Fruit fly (Drosophila melanogaster): Measurements from ENCODE around the gene EMC2B.

The EMC2B gene

DNA sequence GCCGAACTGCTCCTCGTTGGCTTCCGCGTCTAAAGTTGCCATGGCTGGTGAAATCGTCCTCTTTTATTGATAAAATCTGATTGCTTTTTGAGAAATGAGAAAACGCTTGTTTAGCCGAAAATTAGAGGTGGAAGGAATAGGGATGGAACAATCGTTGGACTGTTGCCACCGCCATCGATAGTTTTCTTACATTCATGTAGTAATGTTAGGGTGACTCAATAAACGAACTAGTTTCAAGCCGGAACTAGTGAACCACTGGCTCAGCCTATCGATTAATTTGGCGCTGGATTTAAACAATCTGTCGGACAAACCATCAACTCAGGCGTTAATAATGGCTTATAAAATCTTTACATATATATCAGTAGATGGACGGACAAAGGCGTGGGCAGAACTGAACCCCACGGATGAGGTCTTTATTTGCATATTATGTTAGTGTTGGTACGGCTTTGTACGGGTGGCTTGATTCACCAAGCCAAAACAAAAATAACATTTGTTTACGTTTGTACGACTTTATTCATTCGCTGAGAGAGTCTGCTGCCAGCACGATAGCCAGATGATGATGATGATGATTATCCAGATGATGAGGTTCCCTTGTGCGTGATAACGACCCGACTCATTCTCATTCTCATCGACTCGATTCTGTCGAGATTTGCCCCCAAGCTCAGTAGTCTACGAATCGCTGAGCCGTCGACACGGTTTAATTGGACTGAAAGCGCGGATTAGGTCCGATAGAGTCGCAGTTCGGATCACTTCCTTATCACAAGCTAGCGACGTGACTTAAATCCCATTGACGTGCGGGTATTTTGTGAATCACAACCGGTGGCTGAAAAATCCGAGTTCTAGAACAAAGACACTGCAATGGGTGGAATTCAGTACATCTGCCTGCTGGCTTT lies 10.8 kb upstream of the EMC2B start, which contains the start of the genes Sf3a1 and Irc (continued):
- TF ChIP-seq oc (tag; optimal IDR thresholded peaks at IDR 0.05): peak; percentile 70
- peak; percentile 57 for TF ChIP-seq mam (GFP tag; optimal IDR thresholded peaks at IDR 0.05)
- TF ChIP-seq CG6689 (GFP tag; IDR thresholded peaks at IDR 0.05): no peak
- TF ChIP-seq hb (GFP tag; IDR thresholded peaks at IDR 0.05; ENCODE audit: partially characterized antibody): peak; percentile 93
- TF ChIP-seq trem (tag; optimal IDR thresholded peaks at IDR 0.05): peak; percentile 75
- TF ChIP-seq gfzf (GFP tag; optimal IDR thresholded peaks at IDR 0.05): peak; percentile 52
- TF ChIP-seq CG14667 (GFP tag; IDR thresholded peaks at IDR 0.05): no peak
- peak; percentile 64 for TF ChIP-seq nom (GFP tag; optimal IDR thresholded peaks at IDR 0.05)
- TF ChIP-seq corto (GFP tag; optimal IDR thresholded peaks at IDR 0.05): no peak
- peak; percentile 100 for TF ChIP-seq CG17568 (GFP tag; optimal IDR thresholded peaks at IDR 0.05)
- TF ChIP-seq ab (GFP tag; optimal IDR thresholded peaks at IDR 0.05): no peak
- peak; percentile 58; the same call in 1 of the 2 replicates for TF ChIP-seq slbo (GFP tag; IDR thresholded peaks at IDR 0.05)
- TF ChIP-seq gro (GFP tag; optimal IDR thresholded peaks at IDR 0.05): peak; percentile 52
- TF ChIP-seq Mes4 (GFP tag; optimal IDR thresholded peaks at IDR 0.05): no peak
- 0 out of 2 replicates have a peak, but pooled peaks have one; percentile 19 for TF ChIP-seq CG17328 (GFP tag; IDR thresholded peaks at IDR 0.05)
- TF ChIP-seq CG7372 (GFP tag; IDR thresholded peaks at IDR 0.05): no peak
- no peak for TF ChIP-seq CG15269 (tag; optimal IDR thresholded peaks at IDR 0.05)
- no peak for TF ChIP-seq CG7928 (GFP tag; optimal IDR thresholded peaks at IDR 0.05)
- TF ChIP-seq p53 (GFP tag; optimal IDR thresholded peaks at IDR 0.05): peak; percentile 53
- no peak for TF ChIP-seq Atf-2 (GFP tag; optimal IDR thresholded peaks at IDR 0.05)
- peak; percentile 25 for TF ChIP-seq ERR (GFP tag; optimal IDR thresholded peaks at IDR 0.05)
- TF ChIP-seq CG1792 (GFP tag; optimal IDR thresholded peaks at IDR 0.05): no peak
- TF ChIP-seq PHDP (tag; optimal IDR thresholded peaks at IDR 0.05): peak; percentile 5
- no peak for TF ChIP-seq fru (optimal IDR thresholded peaks at IDR 0.05)
- no peak for TF ChIP-seq CG1024 (GFP tag; IDR thresholded peaks at IDR 0.05)
- peak; percentile 91 for TF ChIP-seq CG34376 (GFP tag; optimal IDR thresholded peaks at IDR 0.05)
- TF ChIP-seq Bdp1 (GFP tag; optimal IDR thresholded peaks at IDR 0.05): no peak
- TF ChIP-seq Jarid2 (GFP tag; optimal IDR thresholded peaks at IDR 0.05): peak; percentile 33
- TF ChIP-seq CG11560 (tag; IDR thresholded peaks at IDR 0.05): no peak
- TF ChIP-seq Sry-β (GFP tag; optimal IDR thresholded peaks at IDR 0.05): peak; percentile 21
- TF ChIP-seq ATbp (GFP tag; optimal IDR thresholded peaks at IDR 0.05): no peak
- no peak for TF ChIP-seq bsh (GFP tag; optimal IDR thresholded peaks at IDR 0.05)
- peak in 1 of 3 experiments; percentile 68 for TF ChIP-seq Stat92E (GFP tag; optimal IDR thresholded peaks at IDR 0.05)
- no peak for TF ChIP-seq Hmx (GFP tag; optimal IDR thresholded peaks at IDR 0.05)
- no peak for TF ChIP-seq h (optimal IDR thresholded peaks at IDR 0.05)
- TF ChIP-seq ttk (GFP tag; IDR thresholded peaks at IDR 0.05): no peak
- TF ChIP-seq HLHmδ (GFP tag; optimal IDR thresholded peaks at IDR 0.05): no peak
- peak; percentile 73 for TF ChIP-seq YL-1 (GFP tag; optimal IDR thresholded peaks at IDR 0.05)
- no peak for TF ChIP-seq CG3281 (GFP tag; optimal IDR thresholded peaks at IDR 0.05)
- TF ChIP-seq ranshi (GFP tag; IDR thresholded peaks at IDR 0.05): no peak
- TF ChIP-seq phol (tag; optimal IDR thresholded peaks at IDR 0.05): peak; percentile 43
- no peak for TF ChIP-seq CG12299 (tag; optimal IDR thresholded peaks at IDR 0.05)
- TF ChIP-seq Dip2 (GFP tag; IDR thresholded peaks at IDR 0.05): no peak
- no peak for TF ChIP-seq lov (optimal IDR thresholded peaks at IDR 0.05)
- TF ChIP-seq lov (GFP tag; IDR thresholded peaks at IDR 0.05): no peak
- peak; percentile 25 for TF ChIP-seq Camta (GFP tag; optimal IDR thresholded peaks at IDR 0.05)
- no peak for TF ChIP-seq CG18619 (GFP tag; optimal IDR thresholded peaks at IDR 0.05)
- TF ChIP-seq yki (optimal IDR thresholded peaks at IDR 0.05): no peak
- peak; percentile 49 for TF ChIP-seq Hsf (GFP tag; optimal IDR thresholded peaks at IDR 0.05)
- no peak for TF ChIP-seq CG17359 (tag; optimal IDR thresholded peaks at IDR 0.05)
